Fruit fly (Drosophila melanogaster): ENCODE data around the gene S-Lap2.

The S-Lap2 gene

dm6 chr3L:8657429-8657754 is 37.7 kb downstream of the S-Lap2 start (continued):
- TF ChIP-seq salr (GFP tag; optimal IDR thresholded peaks at IDR 0.05) (peak in 1 of 2 experiments; percentile 73), lz (GFP tag; optimal IDR thresholded peaks at IDR 0.05) (peak; percentile 89), Ets21C (GFP tag; optimal IDR thresholded peaks at IDR 0.05) (peak; percentile 79), Smox (GFP tag; optimal IDR thresholded peaks at IDR 0.05) (peak; percentile 84), CG10631 (GFP tag; optimal IDR thresholded peaks at IDR 0.05) (peak; percentile 89), achi (GFP tag; optimal IDR thresholded peaks at IDR 0.05) (peak; percentile 79), cyc (GFP tag; optimal IDR thresholded peaks at IDR 0.05) (peak; percentile 91), Gug (GFP tag; IDR thresholded peaks at IDR 0.05) (peak; percentile 36; the same call in 1 of the 2 replicates), acj6 (GFP tag; optimal IDR thresholded peaks at IDR 0.05) (peak; percentile 81), dsx (GFP tag; optimal IDR thresholded peaks at IDR 0.05; ENCODE audit: poor library complexity, severe bottlenecking) (peak; percentile 91), Sox102F (GFP tag; optimal IDR thresholded peaks at IDR 0.05) (peak; percentile 81), CG11762 (GFP tag; optimal IDR thresholded peaks at IDR 0.05; ENCODE audit: insufficient read depth) (peak; percentile 86), Eip78C (GFP tag) (peak; percentile 98), pdm3 (GFP tag; optimal IDR thresholded peaks at IDR 0.05) (peak; percentile 82), fd59A (GFP tag; optimal IDR thresholded peaks at IDR 0.05) (peak; percentile 84), CG6854 (GFP tag; optimal IDR thresholded peaks at IDR 0.05) (peak; percentile 60), CG10669 (GFP tag; optimal IDR thresholded peaks at IDR 0.05) (peak; percentile 86), CG11294 (GFP tag; IDR thresholded peaks at IDR 0.05) (peak; percentile 74), CG6276 (GFP tag; optimal IDR thresholded peaks at IDR 0.05) (peak; percentile 53), CG6163 (GFP tag; IDR thresholded peaks at IDR 0.05) (peak; percentile 89), topi (GFP tag; optimal IDR thresholded peaks at IDR 0.05) (peak; percentile 91), CG34406 (GFP tag; optimal IDR thresholded peaks at IDR 0.05) (peak; percentile 87), spab (GFP tag; optimal IDR thresholded peaks at IDR 0.05) (peak; percentile 86), CG31627 (GFP tag; optimal IDR thresholded peaks at IDR 0.05) (peak; percentile 79)

DNA sequence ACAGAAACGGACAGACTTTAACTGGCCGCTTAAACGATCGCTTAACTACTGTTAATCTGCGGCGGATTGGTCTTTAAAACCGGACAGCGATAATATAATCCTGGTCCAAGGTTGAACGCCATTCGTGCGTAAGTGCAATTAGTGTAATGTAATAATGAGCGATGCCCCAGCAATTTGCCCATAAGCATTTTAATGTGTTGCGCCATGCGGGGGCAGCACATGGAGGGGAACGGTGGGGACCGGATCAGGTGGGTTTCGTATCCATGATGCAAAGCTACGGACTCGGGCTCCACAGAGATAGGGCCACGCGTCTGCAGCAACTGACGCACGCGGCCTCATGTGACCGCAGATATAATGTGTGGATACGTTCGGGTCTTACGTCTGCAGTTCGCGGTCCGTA is 38.1 kb downstream of the S-Lap2 start:
- TF ChIP-seq ss (GFP tag; optimal IDR thresholded peaks at IDR 0.05) (peak in 1 of 2 experiments; percentile 79), CG15336 (GFP tag; IDR thresholded peaks at IDR 0.05) (no peak)

DNA sequence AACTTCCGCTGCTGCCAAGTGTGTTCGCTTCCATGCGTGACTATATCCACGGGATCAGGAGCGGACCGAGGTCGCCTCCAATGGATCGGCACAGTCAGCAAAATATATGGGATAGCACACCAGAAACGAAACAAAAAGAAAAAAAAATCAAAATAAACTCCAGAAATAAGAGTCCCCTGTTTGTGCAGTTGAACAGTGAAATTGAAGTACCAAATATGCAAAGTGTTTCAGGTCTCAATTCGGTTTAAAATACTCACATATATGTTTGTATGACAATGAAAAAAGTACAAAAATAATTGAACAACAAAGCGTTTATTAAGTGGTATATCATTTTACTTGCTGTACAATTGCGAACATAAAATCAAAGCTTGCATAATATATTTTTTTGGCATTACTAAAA is 39.9 kb downstream of the S-Lap2 start:
- TF ChIP-seq CG9139 (GFP tag; optimal IDR thresholded peaks at IDR 0.05) (no peak), svp (GFP tag) (peak; percentile 49), Eip78C (GFP tag) (peak; percentile 42)

dm6 chr3L:8660800-8661199 is 41.1 kb downstream of the S-Lap2 start:
- TF ChIP-seq Eip78C (GFP tag) (no peak), CG8632 (GFP tag; optimal IDR thresholded peaks at IDR 0.05) (no peak), CG4318 (GFP tag; optimal IDR thresholded peaks at IDR 0.05) (no peak), acj6 (GFP tag; optimal IDR thresholded peaks at IDR 0.05) (no peak), CG1621 (tag; optimal IDR thresholded peaks at IDR 0.05) (peak; percentile 6), Ets21C (GFP tag; optimal IDR thresholded peaks at IDR 0.05) (no peak), net (GFP tag; optimal IDR thresholded peaks at IDR 0.05) (no peak), Eip93F (GFP tag; optimal IDR thresholded peaks at IDR 0.05) (no peak)

- TF ChIP-seq CG6792 (GFP tag; optimal IDR thresholded peaks at IDR 0.05) = peak; percentile 38
- TF ChIP-seq CG10631 (GFP tag; optimal IDR thresholded peaks at IDR 0.05) = peak; percentile 32
- no peak for TF ChIP-seq CG8319 (GFP tag; optimal IDR thresholded peaks at IDR 0.05)
- TF ChIP-seq cyc (GFP tag; optimal IDR thresholded peaks at IDR 0.05) = no peak
- TF ChIP-seq achi (GFP tag; optimal IDR thresholded peaks at IDR 0.05) = peak; percentile 36
- TF ChIP-seq Lpt (GFP tag; optimal IDR thresholded peaks at IDR 0.05) = no peak
- TF ChIP-seq CG11294 (GFP tag; IDR thresholded peaks at IDR 0.05) = no peak
- TF ChIP-seq salr (GFP tag; optimal IDR thresholded peaks at IDR 0.05) = no peak
- TF ChIP-seq vri (GFP tag; optimal IDR thresholded peaks at IDR 0.05) = no peak
- TF ChIP-seq CG4318 (GFP tag; optimal IDR thresholded peaks at IDR 0.05) = no peak
- peak; percentile 3 for TF ChIP-seq Hr39 (GFP tag; optimal IDR thresholded peaks at IDR 0.05)
- TF ChIP-seq CG6276 (GFP tag; optimal IDR thresholded peaks at IDR 0.05) = no peak
- no peak for TF ChIP-seq fkh (GFP tag; optimal IDR thresholded peaks at IDR 0.05)
- no peak for TF ChIP-seq Ets21C (GFP tag; optimal IDR thresholded peaks at IDR 0.05)
- peak; percentile 4 for TF ChIP-seq CG11902 (GFP tag; optimal IDR thresholded peaks at IDR 0.05)
- TF ChIP-seq CG9139 (GFP tag; optimal IDR thresholded peaks at IDR 0.05) = peak; percentile 3
- TF ChIP-seq fd59A (GFP tag; optimal IDR thresholded peaks at IDR 0.05) = no peak
- TF ChIP-seq CG32006 (GFP tag; optimal IDR thresholded peaks at IDR 0.05) = no peak
- TF ChIP-seq net (GFP tag; optimal IDR thresholded peaks at IDR 0.05) = no peak
- no peak for TF ChIP-seq Sox14 (GFP tag; optimal IDR thresholded peaks at IDR 0.05)
- no peak for TF ChIP-seq Eip93F (GFP tag; optimal IDR thresholded peaks at IDR 0.05)
These were observed 42.3 kb downstream of the S-Lap2 start for dm6 chr3L:8661793-8662669.

Data from whole organism, prepupa.